Worm (Caenorhabditis elegans) whole organism, L1 larva: Measurements from ENCODE around the gene C27A2.8.
A peak's percentile ranks its signal among the peaks of the same experiment; 100 is the strongest.

Experiments used
- C04F5.9 ChIP-seq: sonication (generic microtip); optimal IDR thresholded peaks from 2 replicates; lab custom pipeline; 2016; ENCODE audit warnings: missing genetic modification characterization, missing compliant biosample characterization
- C34B4.2 ChIP-seq: sonication (generic microtip); optimal IDR thresholded peaks from 2 replicates; lab custom pipeline; 2017; ENCODE audit warnings: mild to moderate bottlenecking, missing genetic modification characterization, missing compliant biosample characterization
- F16B12.6 ChIP-seq: fragments of 150-350 bp; optimal IDR thresholded peaks from 2 replicates; lab custom pipeline; 2014; ENCODE audit warnings: missing biosample characterization, missing genetic modification characterization
- Y116A8C.19 ChIP-seq: sonication (generic microtip); optimal IDR thresholded peaks from 2 replicates; lab custom pipeline; 2016; ENCODE audit warnings: missing compliant biosample characterization, missing genetic modification characterization, borderline replicate concordance
- aha-1 ChIP-seq: fragments of 150-350 bp; optimal IDR thresholded peaks from 2 replicates; lab custom pipeline; 2014; ENCODE audit warnings: missing biosample characterization, missing genetic modification characterization
- alr-1 ChIP-seq: fragments of 200-800 bp; sonication (Bioruptor generic); optimal IDR thresholded peaks from 2 replicates; lab custom pipeline; 2018; ENCODE audit warnings: borderline replicate concordance, mild to moderate bottlenecking, missing genetic modification characterization, missing compliant biosample characterization
- aly-2 ChIP-seq: fragments of 150-350 bp; optimal IDR thresholded peaks from 2 replicates; lab custom pipeline; 2014; ENCODE audit warnings: missing biosample characterization, missing genetic modification characterization
- blmp-1 ChIP-seq: fragments of 150-350 bp; optimal IDR thresholded peaks from 2 replicates; lab custom pipeline; 2014; ENCODE audit warnings: missing biosample characterization, missing genetic modification characterization
- ceh-63 ChIP-seq: fragments of 200-800 bp; sonication (Bioruptor generic); optimal IDR thresholded peaks from 2 replicates; lab custom pipeline; 2018; ENCODE audit warnings: mild to moderate bottlenecking, missing genetic modification characterization, missing compliant biosample characterization
- ceh-8 ChIP-seq: fragments of 200-800 bp; sonication (Bioruptor generic); optimal IDR thresholded peaks from 2 replicates; lab custom pipeline; 2018; ENCODE audit warnings: mild to moderate bottlenecking, missing genetic modification characterization, moderate library complexity, missing compliant biosample characterization
- ceh-88 ChIP-seq: fragments of 200-800 bp; sonication (Bioruptor generic); IDR thresholded peaks from 2 replicates; pipeline ENCODE4 v1.3.6; 2022; ENCODE audit warnings: missing genetic modification characterization, missing compliant biosample characterization
- ceh-90 ChIP-seq: sonication (generic microtip); optimal IDR thresholded peaks from 2 replicates; lab custom pipeline; 2016; ENCODE audit warnings: missing genetic modification characterization, missing compliant biosample characterization
- ces-1 ChIP-seq: fragments of 150-350 bp; optimal IDR thresholded peaks from 2 replicates; lab custom pipeline; 2014; ENCODE audit warnings: missing biosample characterization, missing genetic modification reagents, missing genetic modification characterization
- dpl-1 ChIP-seq, 3 experiments: fragments of 150-350 bp in 2 of 3; sonication (generic microtip) in 1 of 3; optimal IDR thresholded peaks; 2 replicates each; lab custom pipeline; 2014 to 2017; ENCODE audit warnings: missing biosample characterization in 3 of 3, missing genetic modification characterization in 3 of 3, missing genetic modification reagents in 3 of 3
- efl-1 ChIP-seq, 4 experiments: fragments of 150-350 bp; optimal IDR thresholded peaks in 3 of 4; peaks in 1 of 4; 1 replicate in 1 of 4; 2 replicates in 3 of 4; lab custom pipeline; 2014; ENCODE audit warnings: missing biosample characterization in 2 of 4, missing genetic modification characterization in 2 of 4, missing genetic modification reagents in 2 of 4
- efl-3 ChIP-seq: fragments of 200-800 bp; sonication (Bioruptor generic); optimal IDR thresholded peaks from 2 replicates; lab custom pipeline; 2018; ENCODE audit warnings: mild to moderate bottlenecking, missing genetic modification characterization, missing compliant biosample characterization
- egl-13 ChIP-seq: sonication (generic microtip); optimal IDR thresholded peaks from 2 replicates; lab custom pipeline; 2016; ENCODE audit warnings: missing genotype, missing genetic modification reagents, missing genetic modification characterization, missing compliant biosample characterization
- elt-3 ChIP-seq, 6 experiments: fragments of 150-350 bp in 1 of 6; sonication (generic microtip); optimal IDR thresholded peaks; 2 replicates each; lab custom pipeline; 2017 to 2018; ENCODE audit warnings: missing biosample characterization in 6 of 6, missing genetic modification characterization in 6 of 6, inconsistent platforms in 1 of 6
- ets-5 ChIP-seq: fragments of 200-800 bp; sonication (Bioruptor generic); IDR thresholded peaks from 2 replicates; pipeline ENCODE4 v1.3.6; 2022; ENCODE audit warnings: missing genetic modification characterization, missing compliant biosample characterization
- hlh-17 ChIP-seq: fragments of 200-800 bp; sonication (Bioruptor generic); optimal IDR thresholded peaks from 2 replicates; lab custom pipeline; 2018; ENCODE audit warnings: missing genetic modification characterization, mild to moderate bottlenecking, missing compliant biosample characterization, moderate library complexity, borderline replicate concordance
- hlh-4 ChIP-seq: sonication (generic microtip); optimal IDR thresholded peaks from 2 replicates; lab custom pipeline; 2016; ENCODE audit warnings: mild to moderate bottlenecking, missing genetic modification characterization, missing compliant biosample characterization
- hpl-2 ChIP-seq: fragments of 150-350 bp; optimal IDR thresholded peaks from 2 replicates; lab custom pipeline; 2014; ENCODE audit warnings: missing biosample characterization, missing genetic modification reagents, missing genetic modification characterization
- lin-15B ChIP-seq: fragments of 150-350 bp; sonication (generic microtip); optimal IDR thresholded peaks from 3 replicates; lab custom pipeline; 2014; ENCODE audit warnings: missing biosample characterization, missing genetic modification characterization
- lin-39 ChIP-seq: fragments of 150-350 bp; optimal IDR thresholded peaks from 2 replicates; lab custom pipeline; 2014; ENCODE audit warnings: missing biosample characterization, missing genetic modification reagents, missing genetic modification characterization
- lir-3 ChIP-seq: sonication (generic microtip); optimal IDR thresholded peaks from 2 replicates; lab custom pipeline; 2016; ENCODE audit warnings: mild to moderate bottlenecking, missing genetic modification characterization, moderate library complexity, missing compliant biosample characterization; ENCODE audit not compliant: poor library complexity
- mdl-1 ChIP-seq, 2 experiments: fragments of 150-350 bp; optimal IDR thresholded peaks; 2 replicates each; lab custom pipeline; 2014 to 2017; ENCODE audit warnings: missing biosample characterization in 2 of 2, missing genetic modification characterization in 2 of 2, inconsistent platforms in 1 of 2
- mef-2 ChIP-seq: fragments of 150-350 bp; optimal IDR thresholded peaks from 2 replicates; lab custom pipeline; 2014; ENCODE audit warnings: missing biosample characterization, missing genetic modification characterization
- mep-1 ChIP-seq: fragments of 150-350 bp; optimal IDR thresholded peaks from 2 replicates; lab custom pipeline; 2014; ENCODE audit warnings: missing biosample characterization, missing genetic modification characterization
- nhr-11 ChIP-seq: fragments of 150-350 bp; optimal IDR thresholded peaks from 2 replicates; lab custom pipeline; 2014; ENCODE audit warnings: missing biosample characterization, missing genetic modification characterization
- nhr-19 ChIP-seq: fragments of 200-800 bp; sonication (Bioruptor generic); conservative IDR thresholded peaks from 2 replicates; pipeline ENCODE4 v1.3.6; 2022; ENCODE audit warnings: missing genetic modification characterization, missing compliant biosample characterization
- nhr-237 ChIP-seq: fragments of 150-350 bp; optimal IDR thresholded peaks from 2 replicates; lab custom pipeline; 2014; ENCODE audit warnings: missing biosample characterization, missing genetic modification characterization
- nhr-28 ChIP-seq: fragments of 150-350 bp; optimal IDR thresholded peaks from 2 replicates; lab custom pipeline; 2014; ENCODE audit warnings: missing biosample characterization, missing genetic modification characterization
- nhr-71 ChIP-seq: sonication (generic microtip); optimal IDR thresholded peaks from 2 replicates; lab custom pipeline; 2016; ENCODE audit warnings: mild to moderate bottlenecking, missing genetic modification characterization, moderate library complexity, missing compliant biosample characterization
- nhr-84 ChIP-seq: sonication (generic microtip); optimal IDR thresholded peaks from 2 replicates; lab custom pipeline; 2017; ENCODE audit warnings: missing biosample characterization, missing genetic modification characterization
- pag-3 ChIP-seq: sonication (generic microtip); optimal IDR thresholded peaks from 2 replicates; lab custom pipeline; 2017; ENCODE audit warnings: missing genetic modification characterization, mild to moderate bottlenecking, missing compliant biosample characterization, antibody characterized with exemption, borderline replicate concordance; ENCODE audit not compliant: insufficient read depth
- pax-3 ChIP-seq: fragments of 200-800 bp; sonication (Bioruptor generic); optimal IDR thresholded peaks from 2 replicates; lab custom pipeline; 2018; ENCODE audit warnings: mild to moderate bottlenecking, missing genetic modification characterization, moderate library complexity, missing compliant biosample characterization
- rnt-1 ChIP-seq: sonication (generic microtip); optimal IDR thresholded peaks from 2 replicates; lab custom pipeline; 2016; ENCODE audit warnings: mild to moderate bottlenecking, missing genetic modification characterization, moderate library complexity, missing compliant biosample characterization
- snpc-4 ChIP-seq: fragments of 150-350 bp; optimal IDR thresholded peaks from 2 replicates; lab custom pipeline; 2014; ENCODE audit warnings: missing biosample characterization, missing genetic modification characterization
- snu-23 ChIP-seq: sonication (generic microtip); optimal IDR thresholded peaks from 2 replicates; lab custom pipeline; 2016; ENCODE audit warnings: missing genetic modification characterization, missing compliant biosample characterization
- sox-4 ChIP-seq: sonication (generic microtip); optimal IDR thresholded peaks from 2 replicates; lab custom pipeline; 2016; ENCODE audit warnings: missing genetic modification characterization, missing compliant biosample characterization
- tbx-2 ChIP-seq: sonication (generic microtip); optimal IDR thresholded peaks from 2 replicates; lab custom pipeline; 2016; ENCODE audit warnings: missing genetic modification characterization, missing compliant biosample characterization
- tlp-1 ChIP-seq: fragments of 150-350 bp; optimal IDR thresholded peaks from 2 replicates; lab custom pipeline; 2014; ENCODE audit warnings: missing biosample characterization, missing genetic modification characterization
- unc-62 ChIP-seq: fragments of 150-350 bp; optimal IDR thresholded peaks from 2 replicates; lab custom pipeline; 2014; ENCODE audit warnings: missing biosample characterization, missing genetic modification reagents, missing genetic modification characterization
- unc-98 ChIP-seq: fragments of 200-800 bp; sonication (Bioruptor generic); IDR thresholded peaks from 2 replicates; pipeline ENCODE4 v1.3.6; 2022; ENCODE audit warnings: missing genetic modification characterization, missing compliant biosample characterization
- xbp-1 ChIP-seq: sonication (generic microtip); optimal IDR thresholded peaks from 2 replicates; lab custom pipeline; 2016; ENCODE audit warnings: missing genetic modification characterization, missing compliant biosample characterization
- zag-1 ChIP-seq: fragments of 150-350 bp; optimal IDR thresholded peaks from 2 replicates; lab custom pipeline; 2014; ENCODE audit warnings: missing biosample characterization, missing genetic modification characterization
- ztf-11 ChIP-seq, 2 experiments: sonication (generic microtip); optimal IDR thresholded peaks; 2 replicates each; lab custom pipeline; 2016 to 2017; ENCODE audit warnings: missing genetic modification characterization in 2 of 2, missing biosample characterization in 1 of 2, missing compliant biosample characterization in 1 of 2
- ztf-4 ChIP-seq: fragments of 150-350 bp; optimal IDR thresholded peaks from 2 replicates; lab custom pipeline; 2014; ENCODE audit warnings: missing biosample characterization, missing genetic modification characterization

C27A2.8 gene

ce11 chrII:5056254-5056653, 11.6 kb downstream of the C27A2.8 start (continued):
- TF ChIP-seq xbp-1 (tag; lab: Kevin White, UChicago) (no peak), C04F5.9 (tag; lab: Kevin White, UChicago) (no peak), ceh-90 (tag; lab: Kevin White, UChicago) (no peak), nhr-71 (tag; lab: Kevin White, UChicago) (no peak), nhr-11 (no peak), nhr-19 (GFP tag; lab: Robert Waterston, UW) (no peak), efl-3 (GFP tag; lab: Kevin White, UChicago) (no peak), blmp-1 (tag; lab: Kevin White, UChicago) (no peak), ceh-8 (no peak)

- TF ChIP-seq pax-3 (tag; lab: Kevin White, UChicago): peak; percentile 81
- no peak for TF ChIP-seq Y116A8C.19 (tag; lab: Kevin White, UChicago)
- TF ChIP-seq blmp-1 (tag; lab: Kevin White, UChicago): peak; percentile 87
- TF ChIP-seq hlh-17: no peak
- no peak for TF ChIP-seq ets-5 (GFP tag; lab: Robert Waterston, UW)
- TF ChIP-seq C04F5.9 (tag; lab: Kevin White, UChicago): peak; percentile 80
- TF ChIP-seq ceh-88 (GFP tag; lab: Robert Waterston, UW): peak; percentile 82
- peak; percentile 98 for TF ChIP-seq snu-23 (GFP tag; lab: Kevin White, UChicago)
- TF ChIP-seq unc-98 (GFP tag; lab: Robert Waterston, UW): no peak
- no peak for TF ChIP-seq unc-62 (GFP tag; lab: Kevin White, UChicago)
- peak; percentile 48 for TF ChIP-seq sox-4 (tag; lab: Kevin White, UChicago)
- TF ChIP-seq nhr-71 (tag; lab: Kevin White, UChicago): peak; percentile 96
- peak; percentile 5 to 98 (median 78) for TF ChIP-seq elt-3 (tag; optimal IDR thresholded peaks at IDR 0.05; lab: Kevin White, UChicago)
- TF ChIP-seq efl-1 (optimal IDR thresholded peaks at IDR 0.05; lab: Kevin White, UChicago): peak; percentile 95 to 96
- peak; percentile 93 to 99 for TF ChIP-seq efl-1 (GFP tag; optimal IDR thresholded peaks at IDR 0.05 in 1 of 2; lab: Kevin White, UChicago)
- peak; percentile 88 for TF ChIP-seq ztf-4 (tag; lab: Kevin White, UChicago)
- TF ChIP-seq hpl-2 (GFP tag; lab: Kevin White, UChicago): peak; percentile 75
- peak; percentile 17 for TF ChIP-seq zag-1 (tag; lab: Kevin White, UChicago)
- TF ChIP-seq nhr-19 (GFP tag; lab: Robert Waterston, UW): peak; percentile 93
- peak; percentile 69 for TF ChIP-seq aly-2
- peak in 1 of 2 experiments; percentile 78 for TF ChIP-seq ztf-11 (tag; optimal IDR thresholded peaks at IDR 0.05; lab: Kevin White, UChicago)
- peak; percentile 95 for TF ChIP-seq mep-1 (tag; lab: Kevin White, UChicago)
- peak; percentile 75 for TF ChIP-seq F16B12.6 (tag; lab: Kevin White, UChicago)
- no peak for TF ChIP-seq tlp-1
- no peak for TF ChIP-seq hlh-4
- TF ChIP-seq mdl-1 (tag; optimal IDR thresholded peaks at IDR 0.05; lab: Kevin White, UChicago): peak in 1 of 2 experiments; percentile 90
- peak; percentile 82 for TF ChIP-seq lin-39 (tag; lab: Kevin White, UChicago)
- no peak for TF ChIP-seq ceh-63
- no peak for TF ChIP-seq nhr-28
- no peak for TF ChIP-seq pag-3 (tag; lab: Kevin White, UChicago)
- TF ChIP-seq alr-1 (tag; lab: Kevin White, UChicago): no peak
- TF ChIP-seq mef-2 (tag; lab: Kevin White, UChicago): peak; percentile 17
- peak; percentile 93 to 94 (median 94) for TF ChIP-seq dpl-1 (GFP tag; optimal IDR thresholded peaks at IDR 0.05; lab: Kevin White, UChicago)
- no peak for TF ChIP-seq ces-1
- TF ChIP-seq lir-3 (tag; lab: Kevin White, UChicago): peak; percentile 81
- peak; percentile 92 for TF ChIP-seq tbx-2 (tag; lab: Kevin White, UChicago)
- TF ChIP-seq snpc-4 (tag; lab: Kevin White, UChicago): peak; percentile 93
- peak; percentile 96 for TF ChIP-seq rnt-1 (tag; lab: Kevin White, UChicago)
- peak; percentile 72 for TF ChIP-seq nhr-11
- peak; percentile 36 for TF ChIP-seq aha-1 (tag; lab: Kevin White, UChicago)
- TF ChIP-seq nhr-237 (tag; lab: Kevin White, UChicago): peak; percentile 77
- TF ChIP-seq ceh-8: peak; percentile 83
- peak; percentile 69 for TF ChIP-seq egl-13 (tag; lab: Kevin White, UChicago)
- no peak for TF ChIP-seq C34B4.2
- TF ChIP-seq lin-15B (tag; lab: Kevin White, UChicago): peak; percentile 97
- TF ChIP-seq nhr-84 (tag; lab: Kevin White, UChicago): no peak
Observed at ce11 chrII:5055129-5055666, 12.6 kb downstream of the C27A2.8 start, which contains the start of the genes ify-1 and rpl-22. Gene ify-1, minus strand, starts transcription at chrII:5055179. Gene rpl-22, plus strand, starts transcription at chrII:5055616.
